Worm (Caenorhabditis elegans): ENCODE results near the gene grd-3.

DNA sequence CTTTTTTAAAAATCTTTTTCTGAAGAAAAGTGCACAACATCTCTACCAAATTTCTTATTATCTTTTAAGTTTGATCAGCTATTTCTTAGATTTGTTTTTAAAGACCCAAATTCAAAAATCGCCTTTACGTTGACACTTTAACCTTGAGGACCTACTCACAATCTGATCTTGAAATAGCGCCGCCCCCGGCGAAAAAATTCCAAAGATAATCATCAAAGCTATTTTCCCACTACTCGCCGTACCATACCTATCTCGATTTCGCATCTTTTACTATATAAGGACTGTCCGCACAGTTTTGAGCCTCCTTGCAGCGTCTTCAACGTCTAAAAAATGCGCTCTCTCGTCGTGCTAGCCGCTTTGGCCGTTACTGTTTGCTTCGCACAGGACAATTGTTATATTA lies 1.4 kb downstream of the grd-3 start, which contains the start of gene grd-10:
- TF ChIP-seq unc-62 (GFP tag; optimal IDR thresholded peaks at IDR 0.05) (no peak), ceh-39 (tag; optimal IDR thresholded peaks at IDR 0.05) (no peak), nhr-237 (tag; optimal IDR thresholded peaks at IDR 0.05) (no peak), nhr-12 (tag; optimal IDR thresholded peaks at IDR 0.05) (no peak), nhr-76 (tag; optimal IDR thresholded peaks at IDR 0.05) (no peak), ham-2 (GFP tag; optimal IDR thresholded peaks at IDR 0.05) (no peak), unc-39 (tag; optimal IDR thresholded peaks at IDR 0.05) (no peak), ces-1 (GFP tag; optimal IDR thresholded peaks at IDR 0.05) (no peak), ceh-43 (GFP tag; optimal IDR thresholded peaks at IDR 0.05) (no peak)

All from whole organism, mixed stage, embryonic.